Worm (Caenorhabditis elegans): Measurements from ENCODE around the gene set-22.

The set-22 gene

ce11 chrV:10457247-10457646 lies 20.5 kb downstream of the set-22 start, which contains the start of gene F22E12.1:
Gene F22E12.1 (minus strand): TSS chrV:10457347.
- no peak for TF ChIP-seq alr-1 (tag; optimal IDR thresholded peaks at IDR 0.05)

ce11 chrV:10460685-10461084 lies 24.0 kb downstream of the set-22 start:
- TF ChIP-seq nhr-21 (tag; optimal IDR thresholded peaks at IDR 0.05) (peak; percentile 25), nhr-6 (tag; optimal IDR thresholded peaks at IDR 0.05) (no peak), sma-9 (GFP tag; optimal IDR thresholded peaks at IDR 0.05) (peak; percentile 17), sma-9 (tag; optimal IDR thresholded peaks at IDR 0.05) (no peak), unc-55 (GFP tag; optimal IDR thresholded peaks at IDR 0.05) (no peak), gmeb-1 (tag; optimal IDR thresholded peaks at IDR 0.05) (no peak), F13H6.1 (tag; optimal IDR thresholded peaks at IDR 0.05) (no peak), mab-5 (tag; optimal IDR thresholded peaks at IDR 0.05) (no peak), sma-3 (GFP tag; optimal IDR thresholded peaks at IDR 0.05) (peak; percentile 10), dmd-4 (tag; optimal IDR thresholded peaks at IDR 0.05) (no peak), ztf-1 (GFP tag; conservative IDR thresholded peaks at IDR 0.05) (no peak), ztf-4 (tag; optimal IDR thresholded peaks at IDR 0.05) (no peak), mdl-1 (tag; optimal IDR thresholded peaks at IDR 0.05) (no peak), zag-1 (tag; optimal IDR thresholded peaks at IDR 0.05) (no peak), fos-1 (tag; optimal IDR thresholded peaks at IDR 0.05) (peak; percentile 2)

ce11 chrV:10462066-10462465 lies 25.4 kb downstream of the set-22 start, which contains the start of gene chw-1:
Gene chw-1 (plus strand): TSS chrV:10462282.
- no peak for TF ChIP-seq ceh-82 (tag; optimal IDR thresholded peaks at IDR 0.05)
- TF ChIP-seq nhr-25 (tag; optimal IDR thresholded peaks at IDR 0.05) = peak; percentile 9

ce11 chrV:10463276-10463675 lies 26.6 kb downstream of the set-22 start, which contains the start of gene F22E12.3:
Gene F22E12.3 (minus strand): TSS chrV:10463376.
- TF ChIP-seq crh-2 (tag; optimal IDR thresholded peaks at IDR 0.05) = no peak
- no peak for TF ChIP-seq C34F6.9 (tag; optimal IDR thresholded peaks at IDR 0.05)
- no peak for TF ChIP-seq elt-3 (tag; optimal IDR thresholded peaks at IDR 0.05)
- no peak for TF ChIP-seq unc-39 (tag; optimal IDR thresholded peaks at IDR 0.05)
- TF ChIP-seq ama-1 (optimal IDR thresholded peaks at IDR 0.05) = no peak
- TF ChIP-seq elt-1 (tag; optimal IDR thresholded peaks at IDR 0.05) = no peak
- no peak for TF ChIP-seq lin-11 (tag; optimal IDR thresholded peaks at IDR 0.05)
- no peak for TF ChIP-seq mdl-1 (tag; optimal IDR thresholded peaks at IDR 0.05)
- no peak for TF ChIP-seq lsy-2 (tag; optimal IDR thresholded peaks at IDR 0.05)
- TF ChIP-seq sem-4 (tag; optimal IDR thresholded peaks at IDR 0.05) = no peak

ce11 chrV:10464160-10464559 lies 27.4 kb downstream of the set-22 start:
- no peak for TF ChIP-seq dmd-4 (tag; optimal IDR thresholded peaks at IDR 0.05)
- no peak for TF ChIP-seq alr-1 (tag; optimal IDR thresholded peaks at IDR 0.05)
- no peak for TF ChIP-seq nhr-21 (tag; optimal IDR thresholded peaks at IDR 0.05)
- TF ChIP-seq unc-39 (tag; optimal IDR thresholded peaks at IDR 0.05) = no peak
- TF ChIP-seq elt-1 (tag; optimal IDR thresholded peaks at IDR 0.05) = no peak
- TF ChIP-seq ztf-11 (tag; optimal IDR thresholded peaks at IDR 0.05) = no peak
- TF ChIP-seq blmp-1 (tag; optimal IDR thresholded peaks at IDR 0.05; ENCODE audit: insufficient read depth) = no peak

ce11 chrV:10464746-10465145 lies 28.0 kb downstream of the set-22 start:
- TF ChIP-seq nhr-6 (tag; optimal IDR thresholded peaks at IDR 0.05) = no peak
- peak in 1 of 2 experiments; percentile 41 for TF ChIP-seq lsy-2 (tag; optimal IDR thresholded peaks at IDR 0.05)
- no peak for TF ChIP-seq sma-9 (GFP tag; optimal IDR thresholded peaks at IDR 0.05)
- no peak for TF ChIP-seq sma-9 (tag; optimal IDR thresholded peaks at IDR 0.05)
- TF ChIP-seq elt-1 (tag; optimal IDR thresholded peaks at IDR 0.05) = no peak
- no peak for TF ChIP-seq lin-13 (GFP tag; optimal IDR thresholded peaks at IDR 0.05)
- no peak for TF ChIP-seq ztf-11 (tag; optimal IDR thresholded peaks at IDR 0.05)
- TF ChIP-seq nhr-25 (tag; optimal IDR thresholded peaks at IDR 0.05) = peak; percentile 0
- TF ChIP-seq ama-1 (optimal IDR thresholded peaks at IDR 0.05) = no peak
- TF ChIP-seq mbf-1 (tag; optimal IDR thresholded peaks at IDR 0.05) = no peak
- no peak for TF ChIP-seq dmd-4 (tag; optimal IDR thresholded peaks at IDR 0.05)
- TF ChIP-seq R02D3.7 (tag; optimal IDR thresholded peaks at IDR 0.05) = no peak
- peak; percentile 50 for TF ChIP-seq C34F6.9 (tag; optimal IDR thresholded peaks at IDR 0.05)
- no peak for TF ChIP-seq fos-1 (tag; optimal IDR thresholded peaks at IDR 0.05)
- TF ChIP-seq ceh-16 (tag; optimal IDR thresholded peaks at IDR 0.05) = no peak
- TF ChIP-seq ZK546.5 (tag; optimal IDR thresholded peaks at IDR 0.05) = no peak
- TF ChIP-seq nhr-21 (tag; optimal IDR thresholded peaks at IDR 0.05) = no peak
- peak; percentile 19 for TF ChIP-seq nhr-129 (tag; optimal IDR thresholded peaks at IDR 0.05)
- no peak for TF ChIP-seq sma-3 (GFP tag; optimal IDR thresholded peaks at IDR 0.05)
- TF ChIP-seq mab-5 (tag; optimal IDR thresholded peaks at IDR 0.05) = no peak
- TF ChIP-seq lin-39 (tag; optimal IDR thresholded peaks at IDR 0.05) = no peak
- TF ChIP-seq zag-1 (tag; optimal IDR thresholded peaks at IDR 0.05) = no peak
- TF ChIP-seq ztf-4 (tag; optimal IDR thresholded peaks at IDR 0.05) = no peak
- no peak for TF ChIP-seq elt-3 (tag; optimal IDR thresholded peaks at IDR 0.05)
- TF ChIP-seq unc-39 (tag; optimal IDR thresholded peaks at IDR 0.05) = no peak
- no peak for TF ChIP-seq nhr-12 (tag; optimal IDR thresholded peaks at IDR 0.05)
- no peak for TF ChIP-seq ztf-1 (GFP tag; conservative IDR thresholded peaks at IDR 0.05)
- no peak for TF ChIP-seq snpc-4 (tag; optimal IDR thresholded peaks at IDR 0.05)
- no peak for TF ChIP-seq nhr-77 (tag; optimal IDR thresholded peaks at IDR 0.05)
- TF ChIP-seq crh-2 (tag; optimal IDR thresholded peaks at IDR 0.05) = peak; percentile 19
- TF ChIP-seq Y55F3AM.14 (GFP tag; optimal IDR thresholded peaks at IDR 0.05) = no peak
- TF ChIP-seq blmp-1 (tag; optimal IDR thresholded peaks at IDR 0.05; ENCODE audit: insufficient read depth) = no peak
- TF ChIP-seq nhr-11 (tag; optimal IDR thresholded peaks at IDR 0.05) = no peak
- TF ChIP-seq F13H6.1 (tag; optimal IDR thresholded peaks at IDR 0.05) = no peak

All from whole organism, L2 larva.